Worm (Caenorhabditis elegans) whole organism, L4 larva: Measurements from ENCODE around the gene ttr-18.

ENCODE experiments used
- F10B5.3 ChIP-seq: sonication (generic microtip); optimal IDR thresholded peaks from 2 replicates; lab custom pipeline; 2016; ENCODE audit warnings: mild to moderate bottlenecking, missing genetic modification characterization, missing compliant biosample characterization
- F44E2.7 ChIP-seq: fragments of 200-800 bp; sonication (Bioruptor generic); IDR thresholded peaks from 2 replicates; pipeline ENCODE4 v2.1.2; 2022; ENCODE audit warnings: missing genetic modification characterization, missing compliant biosample characterization
- F49E8.2 ChIP-seq: sonication (generic microtip); optimal IDR thresholded peaks from 2 replicates; lab custom pipeline; 2016; ENCODE audit warnings: missing compliant biosample characterization, mild to moderate bottlenecking, missing genetic modification characterization, borderline replicate concordance
- T26A8.4 ChIP-seq: fragments of 200-800 bp; sonication (Bioruptor generic); IDR thresholded peaks from 2 replicates; pipeline ENCODE4 v1.3.6; 2022; ENCODE audit warnings: missing genetic modification characterization, missing compliant biosample characterization
- Y48G9A.11 ChIP-seq: fragments of 200-800 bp; sonication (Bioruptor generic); IDR thresholded peaks from 2 replicates; pipeline ENCODE4 v1.3.6; 2022; ENCODE audit warnings: missing genetic modification reagents, missing genetic modification characterization, missing compliant biosample characterization
- ZK337.2 ChIP-seq: fragments of 200-800 bp; sonication (Bioruptor generic); IDR thresholded peaks from 2 replicates; pipeline ENCODE4 v1.3.6; 2022; ENCODE audit warnings: missing genetic modification reagents, missing genetic modification characterization, missing compliant biosample characterization
- ZK546.5 ChIP-seq, 2 experiments: sonication (generic microtip); optimal IDR thresholded peaks; 2 replicates each; lab custom pipeline; 2017; ENCODE audit warnings: missing biosample characterization in 2 of 2, missing genetic modification characterization in 2 of 2
- aha-1 ChIP-seq: fragments of 150-350 bp; peaks from one replicate; lab custom pipeline; 2014; ENCODE audit warnings: missing biosample characterization, missing genetic modification characterization
- aly-2 ChIP-seq: sonication (generic microtip); optimal IDR thresholded peaks from 2 replicates; lab custom pipeline; 2018; ENCODE audit warnings: missing biosample characterization, missing genetic modification characterization
- ceh-20 ChIP-seq: fragments of 200-800 bp; sonication (Bioruptor generic); IDR thresholded peaks from 2 replicates; pipeline ENCODE4 v1.3.6; 2022; ENCODE audit warnings: missing genetic modification reagents, missing genetic modification characterization, missing compliant biosample characterization
- ceh-28 ChIP-seq: fragments of 150-350 bp; optimal IDR thresholded peaks from 2 replicates; lab custom pipeline; 2014; ENCODE audit warnings: missing biosample characterization, missing genetic modification reagents, missing genetic modification characterization
- ceh-32 ChIP-seq: sonication (generic microtip); optimal IDR thresholded peaks from 2 replicates; lab custom pipeline; 2016; ENCODE audit warnings: mild to moderate bottlenecking, missing genetic modification characterization, missing compliant biosample characterization; ENCODE audit not compliant: poor library complexity
- ceh-62 ChIP-seq: sonication (generic microtip); optimal IDR thresholded peaks from 2 replicates; lab custom pipeline; 2017; ENCODE audit warnings: missing biosample characterization, missing genetic modification characterization
- daf-16 ChIP-seq, 3 experiments: sonication (generic microtip); optimal IDR thresholded peaks; 2 replicates each; lab custom pipeline; 2016 to 2017; ENCODE audit warnings: missing genetic modification characterization in 3 of 3, missing genetic modification reagents in 3 of 3, mild to moderate bottlenecking in 2 of 3, missing compliant biosample characterization in 2 of 3, missing biosample characterization in 1 of 3, moderate library complexity in 1 of 3
- daf-19 ChIP-seq: fragments of 200-800 bp; sonication (Bioruptor generic); conservative IDR thresholded peaks from 2 replicates; pipeline ENCODE4 v1.3.6; 2022; ENCODE audit warnings: missing genetic modification characterization, missing compliant biosample characterization
- dmd-6 ChIP-seq: fragments of 200-800 bp; sonication (Bioruptor generic); IDR thresholded peaks from 2 replicates; pipeline ENCODE4 v1.3.6; 2022; ENCODE audit warnings: missing genetic modification reagents, missing genetic modification characterization, missing compliant biosample characterization
- dmd-8 ChIP-seq: fragments of 200-800 bp; sonication (Bioruptor generic); IDR thresholded peaks from 2 replicates; pipeline ENCODE4 v1.3.6; 2022; ENCODE audit warnings: missing genetic modification characterization, missing compliant biosample characterization
- dpl-1 ChIP-seq: fragments of 150-350 bp; optimal IDR thresholded peaks from 2 replicates; lab custom pipeline; 2014; ENCODE audit warnings: missing biosample characterization, missing genetic modification reagents, missing genetic modification characterization
- duxl-1 ChIP-seq: sonication (generic microtip); optimal IDR thresholded peaks from 2 replicates; lab custom pipeline; 2016; ENCODE audit warnings: mild to moderate bottlenecking, missing genetic modification characterization, moderate library complexity, missing compliant biosample characterization; ENCODE audit not compliant: poor library complexity
- egl-27 ChIP-seq: sonication (generic microtip); optimal IDR thresholded peaks from 3 replicates; lab custom pipeline; 2017; ENCODE audit warnings: missing biosample characterization, missing genetic modification reagents, missing genetic modification characterization
- fkh-10 ChIP-seq: fragments of 150-350 bp; optimal IDR thresholded peaks from 2 replicates; lab custom pipeline; 2014; ENCODE audit warnings: missing biosample characterization, missing genetic modification reagents, missing genetic modification characterization
- gei-8 ChIP-seq: fragments of 200-800 bp; sonication (Bioruptor generic); optimal IDR thresholded peaks from 2 replicates; lab custom pipeline; 2018; ENCODE audit warnings: mild to moderate bottlenecking, missing genetic modification characterization, missing compliant biosample characterization
- hmg-1.1 ChIP-seq: fragments of 200-800 bp; sonication (Bioruptor generic); IDR thresholded peaks from 2 replicates; pipeline ENCODE4 v1.3.6; 2022; ENCODE audit warnings: missing genetic modification reagents, missing genetic modification characterization, missing compliant biosample characterization
- lim-7 ChIP-seq: fragments of 200-800 bp; sonication (Bioruptor generic); IDR thresholded peaks from 2 replicates; pipeline ENCODE4 v1.3.6; 2022; ENCODE audit warnings: missing genetic modification characterization, missing compliant biosample characterization
- lin-1 ChIP-seq: fragments of 200-800 bp; sonication (Bioruptor generic); IDR thresholded peaks from 2 replicates; pipeline ENCODE4 v1.3.6; 2022; ENCODE audit warnings: missing genetic modification reagents, missing genetic modification characterization, missing compliant biosample characterization
- lin-13 ChIP-seq: fragments of 150-350 bp; optimal IDR thresholded peaks from 2 replicates; lab custom pipeline; 2014; ENCODE audit warnings: missing biosample characterization, missing genetic modification reagents, missing genetic modification characterization
- lin-29 ChIP-seq: fragments of 200-800 bp; sonication (Bioruptor generic); IDR thresholded peaks from 2 replicates; pipeline ENCODE4 v1.3.6; 2022; ENCODE audit warnings: missing genetic modification reagents, missing genetic modification characterization, missing compliant biosample characterization
- lin-38 ChIP-seq: fragments of 200-800 bp; sonication (Bioruptor generic); IDR thresholded peaks from 2 replicates; pipeline ENCODE4 v1.3.6; 2022; ENCODE audit warnings: missing genetic modification reagents, missing genetic modification characterization, missing compliant biosample characterization
- lir-3 ChIP-seq: sonication (generic microtip); optimal IDR thresholded peaks from 2 replicates; lab custom pipeline; 2016; ENCODE audit warnings: mild to moderate bottlenecking, missing genetic modification characterization, missing compliant biosample characterization
- lsy-2 ChIP-seq, 2 experiments: fragments of 150-350 bp in 1 of 2; sonication (generic microtip) in 1 of 2; optimal IDR thresholded peaks; 2 replicates each; lab custom pipeline; 2014 to 2017; ENCODE audit warnings: missing biosample characterization in 2 of 2, missing genetic modification characterization in 2 of 2
- madf-9 ChIP-seq: fragments of 200-800 bp; sonication (Bioruptor generic); conservative IDR thresholded peaks from 2 replicates; pipeline ENCODE4 v1.3.6; 2022; ENCODE audit warnings: missing genetic modification reagents, missing genetic modification characterization, missing compliant biosample characterization
- mep-1 ChIP-seq: fragments of 150-350 bp; sonication (generic microtip); optimal IDR thresholded peaks from 3 replicates; lab custom pipeline; 2014; ENCODE audit warnings: missing biosample characterization, missing genetic modification characterization
- mes-2 ChIP-seq: sonication (generic microtip); optimal IDR thresholded peaks from 2 replicates; lab custom pipeline; 2016; ENCODE audit warnings: missing genotype, mild to moderate bottlenecking, missing genetic modification characterization, missing compliant biosample characterization; ENCODE audit not compliant: poor library complexity, severe bottlenecking
- nhr-28 ChIP-seq: fragments of 150-350 bp; optimal IDR thresholded peaks from 2 replicates; lab custom pipeline; 2014; ENCODE audit warnings: missing biosample characterization, missing genetic modification characterization
- sdz-12 ChIP-seq: fragments of 200-800 bp; sonication (Bioruptor generic); optimal IDR thresholded peaks from 2 replicates; lab custom pipeline; 2018; ENCODE audit warnings: mild to moderate bottlenecking, missing genetic modification characterization, missing compliant biosample characterization
- snpc-1.2 ChIP-seq: fragments of 200-800 bp; sonication (Bioruptor generic); IDR thresholded peaks from 2 replicates; pipeline ENCODE4 v1.3.6; 2022; ENCODE audit warnings: missing genetic modification reagents, missing genetic modification characterization, missing compliant biosample characterization
- tag-97 ChIP-seq: fragments of 200-800 bp; sonication (Bioruptor generic); IDR thresholded peaks from 2 replicates; pipeline ENCODE4 v1.3.6; 2022; ENCODE audit warnings: missing genetic modification characterization, missing compliant biosample characterization
- unc-130 ChIP-seq: sonication (generic microtip); optimal IDR thresholded peaks from 2 replicates; lab custom pipeline; 2016; ENCODE audit warnings: missing genetic modification reagents, missing genetic modification characterization, missing compliant biosample characterization
- unc-62 ChIP-seq, 3 experiments: fragments of 150-350 bp in 1 of 3; sonication (generic microtip); optimal IDR thresholded peaks in 2 of 3; peaks in 1 of 3; 1 replicate in 1 of 3; 2 replicates in 2 of 3; lab custom pipeline; 2014 to 2017; ENCODE audit warnings: missing biosample characterization in 3 of 3, missing genetic modification characterization in 3 of 3, missing genetic modification reagents in 3 of 3, missing genotype in 1 of 3
- zag-1 ChIP-seq: fragments of 150-350 bp; optimal IDR thresholded peaks from 2 replicates; lab custom pipeline; 2014; ENCODE audit warnings: missing biosample characterization, missing genetic modification characterization
- zfp-3 ChIP-seq: fragments of 200-800 bp; sonication (Bioruptor generic); conservative IDR thresholded peaks from 2 replicates; pipeline ENCODE4 v1.3.6; 2022; ENCODE audit warnings: missing genetic modification reagents, missing genetic modification characterization, missing compliant biosample characterization
- ztf-11 ChIP-seq: fragments of 150-350 bp; optimal IDR thresholded peaks from 2 replicates; lab custom pipeline; 2014; ENCODE audit warnings: missing biosample characterization, missing genetic modification characterization

The ttr-18 gene

ce11 chrII:11512921-11513320, 26.4 kb upstream of the ttr-18 start:
- no peak for TF ChIP-seq daf-16 (GFP tag; optimal IDR thresholded peaks at IDR 0.05; lab: Kevin White, UChicago)
- TF ChIP-seq daf-16 (tag; optimal IDR thresholded peaks at IDR 0.05; lab: Kevin White, UChicago): no peak
- TF ChIP-seq ZK546.5 (tag; optimal IDR thresholded peaks at IDR 0.05; lab: Kevin White, UChicago): no peak
- peak; percentile 59 for TF ChIP-seq aha-1 (tag; lab: Kevin White, UChicago)
- TF ChIP-seq ceh-20 (GFP tag; lab: Robert Waterston, UW): no peak
- TF ChIP-seq fkh-10 (GFP tag; lab: Kevin White, UChicago): no peak
- TF ChIP-seq ztf-11 (tag; lab: Kevin White, UChicago): no peak
- peak in 1 of 2 experiments; percentile 74 for TF ChIP-seq unc-62 (GFP tag; optimal IDR thresholded peaks at IDR 0.05 in 1 of 2; lab: Kevin White, UChicago)
- TF ChIP-seq unc-62 (tag; optimal IDR thresholded peaks at IDR 0.05; lab: Kevin White, UChicago): no peak
- no peak for TF ChIP-seq tag-97 (GFP tag; lab: Robert Waterston, UW)
- no peak for TF ChIP-seq lin-1 (GFP tag; lab: Robert Waterston, UW)

ce11 chrII:11510373-11510772, 23.8 kb upstream of the ttr-18 start, which contains the start of gene npr-41:
npr-41 (plus strand) TSS chrII:11510673.
- TF ChIP-seq dmd-8 (no peak), lin-29 (GFP tag; lab: Robert Waterston, UW) (no peak), lin-13 (GFP tag; lab: Kevin White, UChicago) (no peak), T26A8.4 (GFP tag; lab: Robert Waterston, UW) (no peak), lin-38 (GFP tag; lab: Robert Waterston, UW) (no peak), duxl-1 (tag; lab: Kevin White, UChicago) (no peak), Y48G9A.11 (GFP tag; lab: Robert Waterston, UW) (no peak), mes-2 (tag; lab: Kevin White, UChicago) (no peak), ceh-28 (tag; lab: Kevin White, UChicago) (no peak), F44E2.7 (no peak), ZK546.5 (tag; optimal IDR thresholded peaks at IDR 0.05; lab: Kevin White, UChicago) (no peak), hmg-1.1 (GFP tag; lab: Robert Waterston, UW) (no peak), dmd-6 (GFP tag; lab: Robert Waterston, UW) (no peak), lsy-2 (tag; optimal IDR thresholded peaks at IDR 0.05; lab: Kevin White, UChicago) (no peak), lim-7 (GFP tag; lab: Robert Waterston, UW) (no peak), daf-19 (GFP tag; lab: Robert Waterston, UW) (no peak), nhr-28 (no peak), aly-2 (no peak)

ce11 chrII:11503761-11504160, 17.2 kb upstream of the ttr-18 start:
- no peak for TF ChIP-seq F10B5.3
- TF ChIP-seq mep-1 (tag; lab: Kevin White, UChicago): no peak
- no peak for TF ChIP-seq snpc-1.2
- TF ChIP-seq lin-13 (GFP tag; lab: Kevin White, UChicago): no peak
- TF ChIP-seq egl-27 (tag; lab: Kevin White, UChicago): no peak
- TF ChIP-seq dmd-8: no peak
- no peak for TF ChIP-seq madf-9 (GFP tag; lab: Robert Waterston, UW)
- TF ChIP-seq F49E8.2 (tag; lab: Kevin White, UChicago): no peak
- TF ChIP-seq unc-130 (GFP tag; lab: Kevin White, UChicago): no peak
- no peak for TF ChIP-seq zfp-3
- no peak for TF ChIP-seq dpl-1 (GFP tag; lab: Kevin White, UChicago)
- TF ChIP-seq zag-1 (tag; lab: Kevin White, UChicago): no peak
- no peak for TF ChIP-seq ceh-32
- no peak for TF ChIP-seq ceh-62 (tag; lab: Kevin White, UChicago)
- no peak for TF ChIP-seq gei-8 (GFP tag; lab: Kevin White, UChicago)
- no peak for TF ChIP-seq ZK337.2 (GFP tag; lab: Robert Waterston, UW)
- TF ChIP-seq lir-3: no peak
- TF ChIP-seq sdz-12: no peak
